Worm (Caenorhabditis elegans): Measurements from ENCODE around the gene mfsd-12.

DNA sequence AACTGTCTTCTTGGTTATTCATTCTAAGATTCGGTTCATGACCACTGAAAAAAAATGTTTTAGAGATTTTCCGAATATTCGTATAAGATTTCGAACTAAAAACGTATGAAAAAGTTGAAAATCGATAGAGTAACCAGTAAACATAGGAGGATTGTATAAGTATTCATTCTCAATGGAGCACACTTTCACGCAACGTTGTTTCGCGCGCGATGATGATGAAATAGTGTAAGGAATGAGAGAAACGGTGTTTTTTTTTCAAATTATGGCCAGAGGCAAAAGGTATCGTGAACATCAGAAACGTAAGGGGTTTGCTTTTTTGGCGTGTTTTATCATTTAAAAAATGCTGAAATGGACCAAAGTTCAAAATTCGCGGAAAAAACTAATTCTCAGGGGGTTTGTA, 48.3 kb upstream of the mfsd-12 start, which contains the start of gene pqn-65:
- no peak for TF ChIP-seq unc-62 (GFP tag; optimal IDR thresholded peaks at IDR 0.05 in 1 of 2)
- no peak for TF ChIP-seq unc-62 (tag; optimal IDR thresholded peaks at IDR 0.05)
- TF ChIP-seq lin-13 (GFP tag; optimal IDR thresholded peaks at IDR 0.05): no peak
- no peak for TF ChIP-seq zag-1 (tag; optimal IDR thresholded peaks at IDR 0.05)
- TF ChIP-seq unc-130 (GFP tag; optimal IDR thresholded peaks at IDR 0.05): no peak
- no peak for TF ChIP-seq nhr-237 (tag; optimal IDR thresholded peaks at IDR 0.05)
- no peak for TF ChIP-seq ceh-82 (tag; optimal IDR thresholded peaks at IDR 0.05)
- TF ChIP-seq skn-1 (tag; optimal IDR thresholded peaks at IDR 0.05): no peak
- TF ChIP-seq dmd-6 (GFP tag; IDR thresholded peaks at IDR 0.05): no peak
- TF ChIP-seq ceh-44 (GFP tag; IDR thresholded peaks at IDR 0.05): no peak
- TF ChIP-seq cey-2 (tag; optimal IDR thresholded peaks at IDR 0.05; ENCODE audit: borderline replicate concordance, insufficient read depth): no peak
- TF ChIP-seq ceh-28 (tag; optimal IDR thresholded peaks at IDR 0.05): no peak
- TF ChIP-seq Y5F2A.4 (GFP tag; optimal IDR thresholded peaks at IDR 0.05): no peak
- no peak for TF ChIP-seq attf-4 (tag; optimal IDR thresholded peaks at IDR 0.05)

All from whole organism, L4 larva.